Worm (Caenorhabditis elegans): Measurements from ENCODE around the gene Y41E3.18.

Y41E3.18 gene

DNA sequence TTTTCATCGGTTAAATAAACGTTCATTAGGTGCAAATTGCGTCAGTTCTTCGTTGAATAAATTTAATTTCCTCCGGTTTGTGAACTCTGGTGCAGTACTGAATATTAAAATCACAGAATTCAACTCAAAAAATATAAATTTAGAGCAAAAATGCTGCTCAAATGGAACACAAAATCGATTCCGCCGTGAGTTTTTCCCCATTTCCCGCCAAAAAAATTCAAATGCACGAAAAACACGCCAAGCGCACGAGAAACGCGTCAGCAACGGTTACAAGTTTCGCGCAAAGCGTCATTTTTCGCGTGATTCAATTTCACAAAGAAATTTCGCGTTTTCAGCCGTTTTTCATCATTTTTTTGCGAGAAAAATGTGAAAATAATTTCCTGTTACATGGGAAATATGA, 26.1 kb downstream of the Y41E3.18 start, which contains the start of gene hrpu-1 (continued):
- TF ChIP-seq sox-4 (tag; optimal IDR thresholded peaks at IDR 0.05): peak; percentile 3
- TF ChIP-seq zip-4 (GFP tag; optimal IDR thresholded peaks at IDR 0.05): peak; percentile 62
- no peak for TF ChIP-seq sptf-1 (tag; optimal IDR thresholded peaks at IDR 0.05)
- peak; percentile 95 to 96 for TF ChIP-seq lin-35 (GFP tag; optimal IDR thresholded peaks at IDR 0.05)
- peak in 2 of 6 experiments; percentile 32 to 51 for TF ChIP-seq elt-3 (tag; optimal IDR thresholded peaks at IDR 0.05)
- peak; percentile 83 for TF ChIP-seq xbp-1 (tag; optimal IDR thresholded peaks at IDR 0.05)
- peak; percentile 47; the same call in 1 of the 2 replicates for TF ChIP-seq unc-98 (GFP tag; IDR thresholded peaks at IDR 0.05)
- TF ChIP-seq unc-30 (tag; optimal IDR thresholded peaks at IDR 0.05): no peak
- TF ChIP-seq pqm-1 (tag; optimal IDR thresholded peaks at IDR 0.05): no peak
- no peak for TF ChIP-seq ama-1 (optimal IDR thresholded peaks at IDR 0.05)
- no peak for TF ChIP-seq nhr-28 (tag; optimal IDR thresholded peaks at IDR 0.05)
- TF ChIP-seq lin-39 (tag; optimal IDR thresholded peaks at IDR 0.05): peak; percentile 74
- peak; percentile 87 for TF ChIP-seq rnt-1 (tag; optimal IDR thresholded peaks at IDR 0.05)
- TF ChIP-seq ceh-8 (GFP tag; optimal IDR thresholded peaks at IDR 0.05): peak; percentile 62
- peak; percentile 55; the same call in 1 of the 2 replicates for TF ChIP-seq ceh-88 (GFP tag; IDR thresholded peaks at IDR 0.05)
- TF ChIP-seq mab-9 (GFP tag; IDR thresholded peaks at IDR 0.05): peak; percentile 66
- no peak for TF ChIP-seq fkh-4 (tag; optimal IDR thresholded peaks at IDR 0.05; ENCODE audit: borderline replicate concordance)
- TF ChIP-seq unc-62 (GFP tag; optimal IDR thresholded peaks at IDR 0.05): no peak
- peak; percentile 61 for TF ChIP-seq fkh-10 (GFP tag; optimal IDR thresholded peaks at IDR 0.05)
- peak in 1 of 2 experiments; percentile 63 for TF ChIP-seq ztf-11 (tag; optimal IDR thresholded peaks at IDR 0.05)
- TF ChIP-seq unc-130 (tag; optimal IDR thresholded peaks at IDR 0.05): peak; percentile 60
- TF ChIP-seq efl-1 (optimal IDR thresholded peaks at IDR 0.05): peak; percentile 95 to 97
- TF ChIP-seq efl-1 (GFP tag; optimal IDR thresholded peaks at IDR 0.05 in 1 of 2): peak; percentile 95 to 99
- no peak for TF ChIP-seq egl-27 (tag; optimal IDR thresholded peaks at IDR 0.05)
- no peak for TF ChIP-seq efl-3 (GFP tag; optimal IDR thresholded peaks at IDR 0.05)
- TF ChIP-seq snu-23 (GFP tag; optimal IDR thresholded peaks at IDR 0.05): peak; percentile 87
- TF ChIP-seq unc-86 (tag; optimal IDR thresholded peaks at IDR 0.05): peak; percentile 74
- TF ChIP-seq ceh-82 (tag; optimal IDR thresholded peaks at IDR 0.05): peak; percentile 73 to 91 (median 82)
- peak; percentile 82 for TF ChIP-seq fkh-8 (tag; optimal IDR thresholded peaks at IDR 0.05)
- no peak for TF ChIP-seq hlh-4 (tag; optimal IDR thresholded peaks at IDR 0.05)
- TF ChIP-seq C16A3.4 (tag; optimal IDR thresholded peaks at IDR 0.05): peak; percentile 72
- peak; percentile 82 for TF ChIP-seq aly-2 (tag; optimal IDR thresholded peaks at IDR 0.05)
- TF ChIP-seq nhr-12 (tag; optimal IDR thresholded peaks at IDR 0.05): no peak
- peak; percentile 87 for TF ChIP-seq nhr-71 (tag; optimal IDR thresholded peaks at IDR 0.05)
- peak; percentile 90 for TF ChIP-seq nhr-85 (tag)
- TF ChIP-seq mef-2 (tag; optimal IDR thresholded peaks at IDR 0.05): no peak
- no peak for TF ChIP-seq tlp-1 (tag; optimal IDR thresholded peaks at IDR 0.05)
- TF ChIP-seq skn-1 (tag; optimal IDR thresholded peaks at IDR 0.05): peak; percentile 82
- peak; percentile 70 for TF ChIP-seq irx-1 (tag; optimal IDR thresholded peaks at IDR 0.05)
- TF ChIP-seq lsy-2 (tag; optimal IDR thresholded peaks at IDR 0.05): peak; percentile 88 to 94
- peak; percentile 94 for TF ChIP-seq mep-1 (tag; optimal IDR thresholded peaks at IDR 0.05)
- TF ChIP-seq nhr-237 (tag; optimal IDR thresholded peaks at IDR 0.05): peak; percentile 18
- TF ChIP-seq lin-13 (GFP tag; optimal IDR thresholded peaks at IDR 0.05): peak; percentile 70
- TF ChIP-seq nhr-11 (tag; optimal IDR thresholded peaks at IDR 0.05): peak; percentile 56
- no peak for TF ChIP-seq lir-3 (tag; optimal IDR thresholded peaks at IDR 0.05; ENCODE audit: poor library complexity)
- TF ChIP-seq isw-1 (GFP tag; IDR thresholded peaks at IDR 0.05): peak; percentile 78
- TF ChIP-seq ztf-4 (tag; optimal IDR thresholded peaks at IDR 0.05): peak; percentile 56
- peak; percentile 85 for TF ChIP-seq lin-15B (tag; optimal IDR thresholded peaks at IDR 0.05)
- TF ChIP-seq blmp-1 (tag; optimal IDR thresholded peaks at IDR 0.05): no peak
- no peak for TF ChIP-seq hlh-17 (GFP tag; optimal IDR thresholded peaks at IDR 0.05; ENCODE audit: borderline replicate concordance)
- peak; percentile 60; the same call in 1 of the 2 replicates for TF ChIP-seq grh-1 (GFP tag; IDR thresholded peaks at IDR 0.05)
- TF ChIP-seq lin-14 (GFP tag; optimal IDR thresholded peaks at IDR 0.05): peak; percentile 85
- peak; percentile 80 for TF ChIP-seq jun-1 (tag; optimal IDR thresholded peaks at IDR 0.05)
- TF ChIP-seq zag-1 (tag; optimal IDR thresholded peaks at IDR 0.05): no peak

Measured in whole organism, L1 larva.